Worm (Caenorhabditis elegans): ENCODE results near the gene thn-5.
"Not testable (repeated sequence)": the region's sequence is repeated elsewhere in the genome, so short reads cannot be mapped to it uniquely, and the experiment has no call there.

- not testable (repeated sequence) for TF ChIP-seq dpl-1 (GFP tag; optimal IDR thresholded peaks at IDR 0.05); dpff-1 (tag; optimal IDR thresholded peaks at IDR 0.05); K12H6.12 (tag; optimal IDR thresholded peaks at IDR 0.05); cebp-2 (GFP tag; IDR thresholded peaks at IDR 0.05); ama-1 (GFP tag; optimal IDR thresholded peaks at IDR 0.05); F52B5.7 (tag; optimal IDR thresholded peaks at IDR 0.05)
- TF ChIP-seq hrde-1 (tag; optimal IDR thresholded peaks at IDR 0.05; ENCODE audit: borderline replicate concordance) (peak; percentile 42), ama-1 (optimal IDR thresholded peaks at IDR 0.05) (peak; percentile 26), ekl-4 (GFP tag; IDR thresholded peaks at IDR 0.05) (peak; percentile 82), madf-3 (GFP tag; IDR thresholded peaks at IDR 0.05) (0 out of 2 replicates have a peak, but pooled peaks have one; percentile 38)
Observed at ce11 chrIV:5264700-5265210, 34.1 kb downstream of the thn-5 start.
